Worm (Caenorhabditis elegans): ENCODE results near the gene hpo-9.

ce11 chrV:7209001-7209400 lies 27.9 kb downstream of the hpo-9 start:
- TF ChIP-seq isw-1 (GFP tag; IDR thresholded peaks at IDR 0.05) (no peak), fkh-10 (GFP tag; optimal IDR thresholded peaks at IDR 0.05) (no peak), unc-130 (tag; optimal IDR thresholded peaks at IDR 0.05) (no peak), nhr-237 (tag; optimal IDR thresholded peaks at IDR 0.05) (no peak), dpl-1 (GFP tag; optimal IDR thresholded peaks at IDR 0.05) (no peak), nhr-76 (tag; optimal IDR thresholded peaks at IDR 0.05) (no peak), lin-39 (tag; optimal IDR thresholded peaks at IDR 0.05) (no peak), egl-27 (tag; optimal IDR thresholded peaks at IDR 0.05) (no peak), snpc-4 (tag; optimal IDR thresholded peaks at IDR 0.05) (no peak), unc-86 (tag; optimal IDR thresholded peaks at IDR 0.05) (no peak), nhr-28 (tag; optimal IDR thresholded peaks at IDR 0.05) (no peak), xbp-1 (tag; optimal IDR thresholded peaks at IDR 0.05) (no peak), skn-1 (tag; optimal IDR thresholded peaks at IDR 0.05) (no peak)
